Worm (Caenorhabditis elegans): ENCODE measurements around the gene F25H8.2.

F25H8.2 gene

DNA sequence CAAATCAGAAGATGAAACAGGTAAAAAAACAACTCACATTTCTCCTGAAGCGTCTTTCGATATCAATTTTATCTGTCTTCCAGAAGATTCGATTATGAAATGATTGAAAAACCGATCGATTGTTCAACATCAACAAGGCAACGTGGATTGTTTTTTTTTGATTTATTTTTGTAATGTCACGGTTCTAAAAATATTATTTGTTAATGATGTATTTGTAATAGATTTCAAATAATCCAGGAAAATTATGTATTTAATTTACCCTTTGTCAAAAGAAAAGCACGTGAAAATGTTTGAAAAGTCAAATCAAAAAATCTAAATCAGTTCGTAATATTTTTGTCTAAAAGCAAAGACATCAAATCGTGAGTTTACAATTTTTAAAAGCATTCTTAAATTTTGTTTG is 37.0 kb downstream of the F25H8.2 start, which contains the start of the genes kin-5 and C47E12.11:
TSS of gene kin-5 (minus strand) at position 101 of the 400 bp plus-strand sequence.
TSS of gene C47E12.11 (plus strand) at position 320 of the 400 bp plus-strand sequence.
- TF ChIP-seq T23F11.4 (GFP tag; optimal IDR thresholded peaks at IDR 0.05), result no peak
- no peak for TF ChIP-seq fkh-10 (GFP tag; optimal IDR thresholded peaks at IDR 0.05)
- TF ChIP-seq nhr-11 (tag; optimal IDR thresholded peaks at IDR 0.05), result no peak
- TF ChIP-seq pag-3 (tag; optimal IDR thresholded peaks at IDR 0.05; ENCODE audit: borderline replicate concordance), result no peak
- no peak for TF ChIP-seq ama-1 (optimal IDR thresholded peaks at IDR 0.05)
- no peak for TF ChIP-seq ref-2 (tag; optimal IDR thresholded peaks at IDR 0.05)
- no peak for TF ChIP-seq fax-1 (tag; optimal IDR thresholded peaks at IDR 0.05)
- TF ChIP-seq unc-86 (tag; optimal IDR thresholded peaks at IDR 0.05), result no peak
- no peak for TF ChIP-seq ceh-45 (GFP tag; IDR thresholded peaks at IDR 0.05)
- TF ChIP-seq hlh-13 (GFP tag; optimal IDR thresholded peaks at IDR 0.05), result no peak
- TF ChIP-seq rnt-1 (tag; optimal IDR thresholded peaks at IDR 0.05), result no peak
- TF ChIP-seq ceh-2 (tag; optimal IDR thresholded peaks at IDR 0.05), result no peak
- no peak for TF ChIP-seq pat-9 (tag; optimal IDR thresholded peaks at IDR 0.05)
- no peak for TF ChIP-seq pax-1 (tag; optimal IDR thresholded peaks at IDR 0.05)
- TF ChIP-seq hlh-30 (tag; optimal IDR thresholded peaks at IDR 0.05; ENCODE audit: insufficient read depth), result no peak
- no peak for TF ChIP-seq sox-2 (GFP tag; IDR thresholded peaks at IDR 0.05)

DNA sequence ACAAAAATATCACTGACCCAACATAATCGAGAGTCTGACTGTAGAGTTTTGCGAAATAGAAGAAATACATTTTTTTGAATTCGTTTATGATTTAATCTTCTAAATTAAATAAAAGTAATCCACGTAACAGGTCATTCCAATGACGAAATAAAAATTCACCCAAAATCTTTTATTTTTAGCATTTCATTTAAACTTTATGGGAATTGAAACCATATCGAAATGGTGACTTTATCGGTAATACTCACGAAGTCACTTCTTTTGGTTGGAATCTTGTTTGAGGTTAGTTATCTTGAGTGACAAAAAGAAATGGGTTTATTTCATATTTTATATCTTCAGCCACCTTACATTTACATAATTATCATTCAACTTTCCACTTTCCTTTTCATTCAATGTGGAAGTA is 40.6 kb downstream of the F25H8.2 start, which contains the start of the genes C47E12.12 and C47E12.10:
TSS of gene C47E12.12 (minus strand) at position 101 of the 400 bp plus-strand sequence.
TSS of gene C47E12.10 (plus strand) at position 172 of the 400 bp plus-strand sequence.
- no peak for TF ChIP-seq ceh-30 (tag; optimal IDR thresholded peaks at IDR 0.05)
- TF ChIP-seq hlh-6 (tag; optimal IDR thresholded peaks at IDR 0.05), result no peak
- TF ChIP-seq sdc-2 (tag; optimal IDR thresholded peaks at IDR 0.05), result no peak
- no peak for TF ChIP-seq ceh-31 (tag; optimal IDR thresholded peaks at IDR 0.05)
- TF ChIP-seq che-1 (tag; optimal IDR thresholded peaks at IDR 0.05), result no peak
- TF ChIP-seq ceh-2 (tag; optimal IDR thresholded peaks at IDR 0.05), result no peak
- TF ChIP-seq ceh-45 (GFP tag; IDR thresholded peaks at IDR 0.05), result no peak
- TF ChIP-seq elt-2 (tag; optimal IDR thresholded peaks at IDR 0.05), result no peak
- TF ChIP-seq fkh-10 (GFP tag; optimal IDR thresholded peaks at IDR 0.05), result no peak
- TF ChIP-seq K02D7.2 (tag; optimal IDR thresholded peaks at IDR 0.05), result no peak
- TF ChIP-seq odd-2 (tag; optimal IDR thresholded peaks at IDR 0.05), result no peak
- no peak for TF ChIP-seq ttx-3 (tag; optimal IDR thresholded peaks at IDR 0.05)
- TF ChIP-seq dmd-4 (tag; optimal IDR thresholded peaks at IDR 0.05; ENCODE audit: borderline replicate concordance), result no peak

DNA sequence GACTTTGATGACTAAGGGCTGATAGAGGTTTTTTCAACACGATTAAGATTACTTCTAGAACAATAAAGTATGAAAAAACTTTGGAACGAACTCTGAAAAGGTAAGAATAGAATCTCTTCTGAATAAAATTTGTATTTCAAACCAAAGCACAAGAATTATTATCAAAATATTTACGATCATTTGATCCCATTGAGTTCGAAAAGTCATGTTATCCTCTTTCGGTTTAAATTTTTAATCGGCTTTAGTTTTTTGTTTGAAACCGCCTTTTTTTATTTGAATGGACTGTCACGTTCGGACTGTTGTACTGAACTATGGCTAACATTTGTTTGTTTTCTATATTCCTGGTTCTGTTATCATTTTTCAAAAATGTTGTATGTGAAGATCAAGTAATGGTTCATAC is 42.4 kb downstream of the F25H8.2 start, which contains the start of gene C47E12.9:
TSS of gene C47E12.9 (plus strand) at position 301 of the 400 bp plus-strand sequence.
- TF ChIP-seq ceh-48 (tag; optimal IDR thresholded peaks at IDR 0.05) (no peak), hlh-8 (tag; optimal IDR thresholded peaks at IDR 0.05) (no peak), unc-55 (GFP tag; optimal IDR thresholded peaks at IDR 0.05) (no peak), pag-3 (tag; optimal IDR thresholded peaks at IDR 0.05; ENCODE audit: borderline replicate concordance) (no peak), dve-1 (tag; optimal IDR thresholded peaks at IDR 0.05) (no peak), eyg-1 (tag; optimal IDR thresholded peaks at IDR 0.05) (no peak)

DNA sequence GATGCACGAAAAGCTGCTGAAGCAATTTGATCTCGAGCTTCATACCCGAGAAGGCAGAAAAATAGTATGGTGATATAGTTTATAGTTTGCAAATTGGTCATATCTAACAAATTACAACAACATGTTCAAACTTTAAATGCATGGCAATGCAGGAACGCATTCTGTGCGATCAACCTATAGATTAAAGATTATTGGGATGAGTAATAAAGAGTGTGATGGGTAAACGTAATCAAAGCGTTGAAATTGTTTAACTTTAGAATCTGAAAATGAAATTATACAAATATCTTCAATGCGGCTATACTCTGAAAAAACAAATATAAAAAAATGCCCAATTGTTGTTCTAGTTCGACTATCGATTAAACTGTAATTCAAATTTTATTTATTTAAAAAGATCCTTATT is 44.2 kb downstream of the F25H8.2 start, which contains the start of gene C47E12.14:
TSS of gene C47E12.14 (minus strand) at position 101 of the 400 bp plus-strand sequence.
- TF ChIP-seq ref-2 (tag; optimal IDR thresholded peaks at IDR 0.05), result no peak
- no peak for TF ChIP-seq dmd-4 (tag; optimal IDR thresholded peaks at IDR 0.05; ENCODE audit: borderline replicate concordance)
- no peak for TF ChIP-seq eyg-1 (tag; optimal IDR thresholded peaks at IDR 0.05)
- TF ChIP-seq unc-42 (tag; optimal IDR thresholded peaks at IDR 0.05), result no peak
- TF ChIP-seq hlh-15 (tag; optimal IDR thresholded peaks at IDR 0.05), result no peak

DNA sequence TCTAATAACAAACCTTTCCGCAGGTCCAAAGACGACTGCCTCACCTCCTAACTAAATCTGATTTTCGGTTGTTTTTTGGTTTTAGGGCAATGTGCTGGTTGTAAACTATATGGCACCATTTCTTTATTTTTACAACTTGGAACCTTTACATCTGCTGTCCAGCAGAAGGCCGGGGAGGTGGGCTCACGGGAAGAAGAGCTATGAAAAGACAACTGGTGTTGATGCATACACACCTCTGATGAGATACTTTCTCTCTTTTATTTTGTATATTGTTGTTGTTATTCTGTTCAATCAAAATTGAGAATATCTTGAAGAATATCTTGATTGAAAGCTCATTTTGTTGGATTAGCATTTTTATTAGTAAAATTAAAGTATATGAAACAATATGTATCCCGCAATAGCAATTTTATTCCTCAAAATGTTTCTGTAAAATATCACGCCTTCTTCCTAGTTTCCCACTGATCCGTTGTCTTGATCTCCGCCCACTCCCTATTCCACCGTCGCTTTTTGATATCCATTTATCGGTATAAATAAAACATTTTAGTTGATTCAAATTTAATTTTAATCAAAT is 45.7 kb downstream of the F25H8.2 start, which contains the start of gene dhp-2:
TSS of gene dhp-2 (plus strand) at position 521 of the 571 bp plus-strand sequence.
- TF ChIP-seq ceh-45 (GFP tag; IDR thresholded peaks at IDR 0.05), result no peak
- TF ChIP-seq pros-1 (tag; optimal IDR thresholded peaks at IDR 0.05), result no peak
- no peak for TF ChIP-seq ceh-9 (tag; optimal IDR thresholded peaks at IDR 0.05)
- TF ChIP-seq pqm-1 (tag; optimal IDR thresholded peaks at IDR 0.05), result no peak
- TF ChIP-seq C08G9.2 (tag; optimal IDR thresholded peaks at IDR 0.05), result no peak
- no peak for TF ChIP-seq ceh-31 (tag; optimal IDR thresholded peaks at IDR 0.05)
- TF ChIP-seq tbx-7 (tag; optimal IDR thresholded peaks at IDR 0.05), result no peak
- TF ChIP-seq pax-1 (tag; optimal IDR thresholded peaks at IDR 0.05), result no peak
- TF ChIP-seq pha-2 (tag; optimal IDR thresholded peaks at IDR 0.05), result no peak
- TF ChIP-seq Y22D7AL.16 (tag; optimal IDR thresholded peaks at IDR 0.05), result no peak
- no peak for TF ChIP-seq unc-86 (tag; optimal IDR thresholded peaks at IDR 0.05)
- no peak for TF ChIP-seq ceh-2 (tag; optimal IDR thresholded peaks at IDR 0.05)
- no peak for TF ChIP-seq ztf-16 (tag; optimal IDR thresholded peaks at IDR 0.05)
- no peak for TF ChIP-seq ttx-3 (tag; optimal IDR thresholded peaks at IDR 0.05)
- no peak for TF ChIP-seq unc-3 (GFP tag; conservative IDR thresholded peaks at IDR 0.05)
- TF ChIP-seq unc-3 (tag; optimal IDR thresholded peaks at IDR 0.05), result no peak
- no peak for TF ChIP-seq unc-55 (GFP tag; optimal IDR thresholded peaks at IDR 0.05)
- TF ChIP-seq ceh-34 (tag; optimal IDR thresholded peaks at IDR 0.05), result no peak

Data from whole organism, late embryonic.